Worm (Caenorhabditis elegans): Measurements from ENCODE around the gene F07A11.1.

Gene F07A11.1

ce11 chrII:11633509-11633908 is 41.6 kb upstream of the F07A11.1 start, which contains the start of gene din-1:
Gene din-1 (minus strand): TSS chrII:11633609.
- no peak for TF ChIP-seq lsy-2 (tag; optimal IDR thresholded peaks at IDR 0.05)

ce11 chrII:11632689-11633088 is 40.8 kb upstream of the F07A11.1 start:
- TF ChIP-seq cnd-1 (tag; optimal IDR thresholded peaks at IDR 0.05) (peak; percentile 6), blmp-1 (tag; optimal IDR thresholded peaks at IDR 0.05) (no peak), ztf-11 (tag; optimal IDR thresholded peaks at IDR 0.05) (no peak), nhr-237 (tag; optimal IDR thresholded peaks at IDR 0.05) (peak; percentile 12), pha-4 (tag; optimal IDR thresholded peaks at IDR 0.05) (peak; percentile 44), elt-1 (tag; optimal IDR thresholded peaks at IDR 0.05; ENCODE audit: borderline replicate concordance, insufficient read depth) (no peak), lsy-2 (tag; optimal IDR thresholded peaks at IDR 0.05) (peak; percentile 3), mep-1 (tag; optimal IDR thresholded peaks at IDR 0.05) (peak; percentile 44), nhr-2 (tag; optimal IDR thresholded peaks at IDR 0.05) (peak; percentile 8), unc-120 (tag; optimal IDR thresholded peaks at IDR 0.05; ENCODE audit: poor library complexity, severe bottlenecking) (peak; percentile 59), tbx-8 (GFP tag; optimal IDR thresholded peaks at IDR 0.05) (no peak), lin-32 (GFP tag; optimal IDR thresholded peaks at IDR 0.05) (no peak), hlh-1 (tag; optimal IDR thresholded peaks at IDR 0.05) (peak; percentile 12)

- TF ChIP-seq lsy-2 (tag; optimal IDR thresholded peaks at IDR 0.05) (no peak), sptf-1 (tag; optimal IDR thresholded peaks at IDR 0.05) (peak; percentile 19), zip-8 (tag; optimal IDR thresholded peaks at IDR 0.05) (no peak), cnd-1 (tag; optimal IDR thresholded peaks at IDR 0.05) (peak; percentile 4), M03D4.4 (tag; optimal IDR thresholded peaks at IDR 0.05) (no peak), elt-1 (tag; optimal IDR thresholded peaks at IDR 0.05; ENCODE audit: borderline replicate concordance, insufficient read depth) (no peak), ztf-11 (tag; optimal IDR thresholded peaks at IDR 0.05) (peak; percentile 21), snpc-4 (tag; optimal IDR thresholded peaks at IDR 0.05) (no peak), sem-2 (GFP tag; optimal IDR thresholded peaks at IDR 0.05) (no peak), ceh-83 (GFP tag; optimal IDR thresholded peaks at IDR 0.05) (no peak), ces-1 (GFP tag; optimal IDR thresholded peaks at IDR 0.05) (no peak)
Observed at ce11 chrII:11629957-11630356, 38.0 kb upstream of the F07A11.1 start.

- TF ChIP-seq blmp-1 (tag; optimal IDR thresholded peaks at IDR 0.05) (no peak), mep-1 (tag; optimal IDR thresholded peaks at IDR 0.05) (no peak), unc-62 (GFP tag; optimal IDR thresholded peaks at IDR 0.05) (no peak), elt-3 (tag; optimal IDR thresholded peaks at IDR 0.05) (no peak), cnd-1 (tag; optimal IDR thresholded peaks at IDR 0.05) (no peak), flh-1 (GFP tag; optimal IDR thresholded peaks at IDR 0.05) (no peak), ceh-83 (GFP tag; optimal IDR thresholded peaks at IDR 0.05) (no peak), mls-2 (tag; optimal IDR thresholded peaks at IDR 0.05) (no peak), lsy-2 (tag; optimal IDR thresholded peaks at IDR 0.05) (no peak), tbx-8 (GFP tag; optimal IDR thresholded peaks at IDR 0.05) (no peak)
Observed at ce11 chrII:11627904-11628303, 36.0 kb upstream of the F07A11.1 start.

- TF ChIP-seq nhr-2 (tag; optimal IDR thresholded peaks at IDR 0.05) (no peak), zip-8 (tag; optimal IDR thresholded peaks at IDR 0.05) (no peak), sem-2 (GFP tag; optimal IDR thresholded peaks at IDR 0.05) (peak; percentile 36), cnd-1 (tag; optimal IDR thresholded peaks at IDR 0.05) (no peak)
Observed at ce11 chrII:11622605-11623004, 30.7 kb upstream of the F07A11.1 start.

ce11 chrII:11621576-11621975 is 29.7 kb upstream of the F07A11.1 start:
- TF ChIP-seq ztf-11 (tag; optimal IDR thresholded peaks at IDR 0.05) (no peak), sem-2 (GFP tag; optimal IDR thresholded peaks at IDR 0.05) (no peak), lin-32 (GFP tag; optimal IDR thresholded peaks at IDR 0.05) (no peak)

- no peak for TF ChIP-seq ztf-11 (tag; optimal IDR thresholded peaks at IDR 0.05)
- no peak for TF ChIP-seq ceh-39 (tag; optimal IDR thresholded peaks at IDR 0.05)
- TF ChIP-seq M03D4.4 (tag; optimal IDR thresholded peaks at IDR 0.05), result no peak
- no peak for TF ChIP-seq mep-1 (tag; optimal IDR thresholded peaks at IDR 0.05)
- TF ChIP-seq unc-120 (tag; optimal IDR thresholded peaks at IDR 0.05; ENCODE audit: poor library complexity, severe bottlenecking), result no peak
- no peak for TF ChIP-seq nhr-28 (tag; optimal IDR thresholded peaks at IDR 0.05)
- TF ChIP-seq drap-1 (GFP tag; optimal IDR thresholded peaks at IDR 0.05), result no peak
- TF ChIP-seq lin-13 (tag; optimal IDR thresholded peaks at IDR 0.05), result no peak
- no peak for TF ChIP-seq blmp-1 (tag; optimal IDR thresholded peaks at IDR 0.05)
- no peak for TF ChIP-seq hlh-1 (tag; optimal IDR thresholded peaks at IDR 0.05)
- no peak for TF ChIP-seq sem-2 (GFP tag; optimal IDR thresholded peaks at IDR 0.05)
- TF ChIP-seq mab-5 (tag; optimal IDR thresholded peaks at IDR 0.05), result no peak
- TF ChIP-seq mls-2 (tag; optimal IDR thresholded peaks at IDR 0.05), result no peak
- TF ChIP-seq ceh-43 (GFP tag; optimal IDR thresholded peaks at IDR 0.05), result no peak
- no peak for TF ChIP-seq bed-3 (GFP tag; optimal IDR thresholded peaks at IDR 0.05)
- TF ChIP-seq zip-8 (tag; optimal IDR thresholded peaks at IDR 0.05), result no peak
Observed at ce11 chrII:11620630-11621246, 28.8 kb upstream of the F07A11.1 start.
